Worm (Caenorhabditis elegans) whole organism, L3 larva: ENCODE measurements around the gene ifo-1.
A peak's percentile ranks its signal among the peaks of the same experiment; 100 is the strongest.

ENCODE experiments used
- ZK546.5 ChIP-seq: sonication (generic microtip); optimal IDR thresholded peaks from 2 replicates; lab custom pipeline; 2017; ENCODE audit warnings: missing biosample characterization, missing genetic modification characterization
- ceh-28 ChIP-seq: fragments of 150-350 bp; optimal IDR thresholded peaks from 2 replicates; lab custom pipeline; 2014; ENCODE audit warnings: missing biosample characterization, missing genetic modification reagents, missing genetic modification characterization
- ceh-82 ChIP-seq: fragments of 150-350 bp; optimal IDR thresholded peaks from 2 replicates; lab custom pipeline; 2014; ENCODE audit warnings: missing biosample characterization, missing genetic modification characterization
- daf-12 ChIP-seq: fragments of 150-350 bp; optimal IDR thresholded peaks from 2 replicates; lab custom pipeline; 2014; ENCODE audit warnings: missing biosample characterization, missing genetic modification reagents, missing genetic modification characterization
- egl-27 ChIP-seq: sonication (generic microtip); optimal IDR thresholded peaks from 4 replicates; lab custom pipeline; 2017; ENCODE audit warnings: missing biosample characterization, missing genetic modification reagents, missing genetic modification characterization
- egl-5 ChIP-seq: fragments of 150-350 bp; optimal IDR thresholded peaks from 2 replicates; lab custom pipeline; 2017; ENCODE audit warnings: missing biosample characterization, missing genetic modification reagents, missing genetic modification characterization, inconsistent platforms
- elt-2 ChIP-seq: sonication (generic microtip); optimal IDR thresholded peaks from 2 replicates; lab custom pipeline; 2016; ENCODE audit warnings: missing genetic modification reagents, mild to moderate bottlenecking, missing genetic modification characterization, missing compliant biosample characterization
- elt-3 ChIP-seq, 3 experiments: fragments of 150-350 bp in 1 of 3; sonication (generic microtip) in 2 of 3; optimal IDR thresholded peaks; 2 replicates in 2 of 3; 4 replicates in 1 of 3; lab custom pipeline; 2014 to 2017; ENCODE audit warnings: missing biosample characterization in 3 of 3, missing genetic modification characterization in 3 of 3
- fkh-10 ChIP-seq: sonication (generic microtip); optimal IDR thresholded peaks from 2 replicates; lab custom pipeline; 2017; ENCODE audit warnings: missing biosample characterization, missing genetic modification reagents, missing genetic modification characterization
- fkh-2 ChIP-seq: fragments of 150-350 bp; optimal IDR thresholded peaks from 2 replicates; lab custom pipeline; 2014; ENCODE audit warnings: missing biosample characterization, missing genetic modification reagents, missing genetic modification characterization
- jun-1 ChIP-seq: fragments of 150-350 bp; optimal IDR thresholded peaks from 2 replicates; lab custom pipeline; 2014; ENCODE audit warnings: missing biosample characterization, missing genetic modification reagents, missing genetic modification characterization
- lin-15B ChIP-seq: fragments of 150-350 bp; optimal IDR thresholded peaks from 2 replicates; lab custom pipeline; 2014; ENCODE audit warnings: missing biosample characterization, missing genetic modification characterization
- lin-39 ChIP-seq: fragments of 150-350 bp; optimal IDR thresholded peaks from 2 replicates; lab custom pipeline; 2018; ENCODE audit warnings: missing biosample characterization, missing genetic modification reagents, missing genetic modification characterization
- mml-1 ChIP-seq: fragments of 150-350 bp; sonication (generic microtip); optimal IDR thresholded peaks from 3 replicates; lab custom pipeline; 2014; ENCODE audit warnings: missing biosample characterization, missing genetic modification characterization
- nhr-11 ChIP-seq: fragments of 150-350 bp; optimal IDR thresholded peaks from 2 replicates; lab custom pipeline; 2014; ENCODE audit warnings: missing biosample characterization, missing genetic modification characterization
- nhr-12 ChIP-seq: fragments of 150-350 bp; optimal IDR thresholded peaks from 2 replicates; lab custom pipeline; 2014; ENCODE audit warnings: missing biosample characterization, missing genetic modification characterization
- nhr-237 ChIP-seq: fragments of 150-350 bp; optimal IDR thresholded peaks from 2 replicates; lab custom pipeline; 2014; ENCODE audit warnings: missing biosample characterization, missing genetic modification characterization
- nhr-28 ChIP-seq: fragments of 150-350 bp; optimal IDR thresholded peaks from 2 replicates; lab custom pipeline; 2014; ENCODE audit warnings: missing biosample characterization, missing genetic modification characterization
- nhr-43 ChIP-seq: sonication (generic microtip); optimal IDR thresholded peaks from 2 replicates; lab custom pipeline; 2016; ENCODE audit warnings: mild to moderate bottlenecking, missing genetic modification characterization, missing compliant biosample characterization; ENCODE audit not compliant: poor library complexity, severe bottlenecking
- nhr-77 ChIP-seq: fragments of 150-350 bp; optimal IDR thresholded peaks from 2 replicates; lab custom pipeline; 2014; ENCODE audit warnings: missing biosample characterization, missing genetic modification characterization
- pha-4 ChIP-seq: fragments of 150-350 bp; optimal IDR thresholded peaks from 2 replicates; lab custom pipeline; 2014; ENCODE audit warnings: missing biosample characterization, missing genetic modification reagents, missing genetic modification characterization
- pqm-1 ChIP-seq: fragments of 150-350 bp; optimal IDR thresholded peaks from 2 replicates; lab custom pipeline; 2017; ENCODE audit warnings: missing biosample characterization, missing genetic modification characterization, inconsistent platforms
- sea-2 ChIP-seq: fragments of 150-350 bp; sonication (generic microtip); optimal IDR thresholded peaks from 4 replicates; lab custom pipeline; 2014; ENCODE audit warnings: missing biosample characterization, missing genetic modification reagents, missing genetic modification characterization
- snpc-4 ChIP-seq: fragments of 150-350 bp; optimal IDR thresholded peaks from 2 replicates; lab custom pipeline; 2014; ENCODE audit warnings: missing biosample characterization, missing genetic modification characterization
- tbx-2 ChIP-seq: sonication (generic microtip); optimal IDR thresholded peaks from 2 replicates; lab custom pipeline; 2016; ENCODE audit warnings: mild to moderate bottlenecking, missing genetic modification characterization, missing compliant biosample characterization
- unc-39 ChIP-seq: sonication (generic microtip); optimal IDR thresholded peaks from 4 replicates; lab custom pipeline; 2017; ENCODE audit warnings: missing biosample characterization, missing genetic modification characterization
- unc-62 ChIP-seq: fragments of 150-350 bp; sonication (generic microtip); optimal IDR thresholded peaks from 4 replicates; lab custom pipeline; 2014; ENCODE audit warnings: missing biosample characterization, missing genetic modification reagents, missing genetic modification characterization
- ztf-11 ChIP-seq: fragments of 150-350 bp; optimal IDR thresholded peaks from 2 replicates; lab custom pipeline; 2014; ENCODE audit warnings: missing biosample characterization, missing genetic modification characterization

Gene ifo-1

DNA sequence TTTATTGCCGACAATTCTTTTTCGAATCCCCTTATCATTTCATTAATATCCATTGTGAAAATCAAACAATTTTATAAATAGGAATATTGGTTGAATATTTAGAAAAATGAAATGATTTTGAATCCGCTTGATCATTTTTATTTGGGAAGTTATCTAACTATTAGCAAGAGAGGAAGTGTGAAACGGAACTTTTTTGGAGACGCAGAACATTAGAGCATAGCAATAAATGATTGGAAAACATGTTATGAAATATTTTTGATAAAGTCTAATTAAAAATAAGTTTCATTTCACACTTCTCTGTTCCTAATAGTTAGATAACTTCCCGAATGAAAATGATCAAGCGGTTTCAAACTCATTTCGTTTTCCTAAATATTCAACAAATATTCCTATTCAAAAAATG is 39.0 kb downstream of the ifo-1 start, which contains the start of gene F42C5.3:
TSS of gene F42C5.3 (minus strand) at position 101 of the 400 bp plus-strand sequence.
- TF ChIP-seq nhr-28 (tag; lab: Kevin White, UChicago) (no peak), unc-62 (GFP tag; lab: Kevin White, UChicago) (no peak), nhr-237 (tag; lab: Kevin White, UChicago) (no peak), lin-39 (no peak), nhr-43 (tag; lab: Kevin White, UChicago) (no peak), egl-5 (no peak), nhr-11 (tag; lab: Kevin White, UChicago) (no peak), ceh-28 (no peak), daf-12 (tag; lab: Kevin White, UChicago) (no peak), nhr-12 (tag; lab: Kevin White, UChicago) (no peak), elt-2 (no peak), sea-2 (GFP tag; lab: Kevin White, UChicago) (no peak)

ce11 chrIV:7285839-7286238 is 40.6 kb downstream of the ifo-1 start, which contains the start of gene C06E4.8:
Gene C06E4.8, minus strand, starts transcription at chrIV:7285875.
- TF ChIP-seq ZK546.5 (tag; lab: Kevin White, UChicago) (no peak), elt-2 (peak; percentile 6), lin-15B (no peak)

ce11 chrIV:7282957-7283356 is 43.5 kb downstream of the ifo-1 start, which contains the start of gene C06E4.1:
Gene C06E4.1, plus strand, starts transcription at chrIV:7283257.
- no peak for TF ChIP-seq elt-3 (tag; optimal IDR thresholded peaks at IDR 0.05; lab: Kevin White, UChicago)

- TF ChIP-seq daf-12 (tag; lab: Kevin White, UChicago) (no peak), nhr-77 (no peak), nhr-12 (tag; lab: Kevin White, UChicago) (no peak), sea-2 (GFP tag; lab: Kevin White, UChicago) (no peak), jun-1 (tag; lab: Kevin White, UChicago) (no peak), mml-1 (tag; lab: Kevin White, UChicago) (no peak), lin-15B (no peak), lin-39 (no peak), fkh-2 (tag; lab: Kevin White, UChicago) (no peak), egl-5 (no peak), tbx-2 (no peak), egl-27 (tag; lab: Kevin White, UChicago) (no peak), unc-39 (tag; lab: Kevin White, UChicago) (no peak), pqm-1 (no peak), nhr-28 (tag; lab: Kevin White, UChicago) (no peak), ceh-82 (tag; lab: Kevin White, UChicago) (no peak), ztf-11 (tag; lab: Kevin White, UChicago) (no peak), snpc-4 (tag; lab: Kevin White, UChicago) (no peak), fkh-10 (GFP tag; lab: Kevin White, UChicago) (no peak)
- TF ChIP-seq, all 47 proteins: peak for 0
Observed at ce11 chrIV:7276661-7277060, 49.8 kb downstream of the ifo-1 start, which contains the start of gene C06E4.2. Gene C06E4.2, plus strand, starts transcription at chrIV:7276961.

ce11 chrIV:7274969-7275548 is 51.4 kb downstream of the ifo-1 start:
- TF ChIP-seq elt-2 (peak; percentile 25), ceh-82 (tag; lab: Kevin White, UChicago) (no peak), nhr-77 (no peak), ceh-28 (no peak), pha-4 (tag; lab: Kevin White, UChicago) (peak; percentile 21)
- TF ChIP-seq, all 47 proteins: peak for 2
